Fruit fly (Drosophila melanogaster) whole organism, embryonic: ENCODE measurements around the gene CG6479.

Experiments
- CG14965 ChIP-seq: fragments of 200-800 bp; sonication (Bioruptor generic); optimal IDR thresholded peaks from 2 replicates; lab custom pipeline; 2016; ENCODE audit warnings: missing biosample characterization, missing genetic modification characterization, borderline replicate concordance
- CG30403 ChIP-seq: fragments of 200-800 bp; sonication (Bioruptor generic); optimal IDR thresholded peaks from 3 replicates; lab custom pipeline; 2016; ENCODE audit warnings: missing biosample characterization, missing genetic modification characterization
- CG34224 ChIP-seq: fragments of 200-800 bp; sonication (Bioruptor generic); IDR thresholded peaks from 3 replicates; pipeline ENCODE4 v1.3.6; 2022; ENCODE audit warnings: missing biosample characterization, missing genetic modification characterization; ENCODE audit not compliant: partially characterized antibody
- NFAT ChIP-seq: fragments of 200-800 bp; sonication (Bioruptor generic); IDR thresholded peaks from 2 replicates; pipeline ENCODE4 v1.3.6; 2022; ENCODE audit warnings: missing biosample characterization, missing genetic modification characterization
- Rfx ChIP-seq: fragments of 200-800 bp; sonication (Bioruptor generic); IDR thresholded peaks from 2 replicates; pipeline ENCODE4 v1.3.6; 2022; ENCODE audit warnings: missing biosample characterization, missing genetic modification characterization
- Ssrp ChIP-seq: fragments of 200-800 bp; sonication (Bioruptor generic); optimal IDR thresholded peaks from 2 replicates; lab custom pipeline; 2018; ENCODE audit warnings: missing biosample characterization, mild to moderate bottlenecking, missing genetic modification characterization, moderate library complexity
- TFAM ChIP-seq: fragments of 200-800 bp; sonication (Bioruptor generic); optimal IDR thresholded peaks from 2 replicates; lab custom pipeline; 2017; ENCODE audit warnings: missing biosample characterization, missing genetic modification characterization, inconsistent platforms
- ap ChIP-seq: fragments of 200-800 bp; sonication (Bioruptor generic); IDR thresholded peaks from 2 replicates; pipeline ENCODE4 v1.3.6; 2022; ENCODE audit warnings: missing biosample characterization, missing genetic modification characterization
- cato ChIP-seq: fragments of 200-800 bp; sonication (Bioruptor generic); optimal IDR thresholded peaks from 2 replicates; lab custom pipeline; 2016; ENCODE audit warnings: missing biosample characterization, missing genetic modification characterization, borderline replicate concordance
- dan ChIP-seq: fragments of 200-800 bp; sonication (Bioruptor generic); IDR thresholded peaks from 2 replicates; pipeline ENCODE4 v1.3.6; 2022; ENCODE audit warnings: missing biosample characterization, missing genetic modification characterization
- nmo ChIP-seq: fragments of 200-800 bp; sonication (Bioruptor generic); optimal IDR thresholded peaks from 2 replicates; lab custom pipeline; 2018; ENCODE audit warnings: missing biosample characterization, mild to moderate bottlenecking, missing genetic modification characterization, moderate library complexity
- twi ChIP-seq: fragments of 200-800 bp; optimal IDR thresholded peaks from 2 replicates; lab custom pipeline; 2019; ENCODE audit warnings: missing biosample characterization, mild to moderate bottlenecking, missing genetic modification characterization, moderate library complexity

dm6 chr3L:17292205-17292604 is 46.9 kb downstream of the CG6479 start:
- TF ChIP-seq NFAT (GFP tag; lab: Robert Waterston, UW) (no peak), CG30403 (no peak), CG34224 (GFP tag; lab: Robert Waterston, UW) (no peak), ap (no peak), cato (GFP tag; lab: Kevin White, UChicago) (no peak), CG14965 (GFP tag; lab: Kevin White, UChicago) (no peak), dan (GFP tag; lab: Robert Waterston, UW) (no peak), Rfx (GFP tag; lab: Robert Waterston, UW) (no peak), nmo (GFP tag; lab: Kevin White, UChicago) (no peak), Ssrp (tag; lab: Kevin White, UChicago) (no peak), TFAM (GFP tag; lab: Kevin White, UChicago) (no peak), twi (tag; lab: Kevin White, UChicago) (no peak)
